Fruit fly (Drosophila melanogaster) S2 (cell line): ENCODE results near the gene Grx3.

Experiments used
- CG8478 ChIP-seq: fragments of >200 bp; optimal IDR thresholded peaks from 2 replicates; lab custom pipeline; 2018
- CTCF ChIP-seq, 2 experiments: fragments of >200 bp; optimal IDR thresholded peaks; 2 replicates each; lab custom pipeline; 2018

DNA sequence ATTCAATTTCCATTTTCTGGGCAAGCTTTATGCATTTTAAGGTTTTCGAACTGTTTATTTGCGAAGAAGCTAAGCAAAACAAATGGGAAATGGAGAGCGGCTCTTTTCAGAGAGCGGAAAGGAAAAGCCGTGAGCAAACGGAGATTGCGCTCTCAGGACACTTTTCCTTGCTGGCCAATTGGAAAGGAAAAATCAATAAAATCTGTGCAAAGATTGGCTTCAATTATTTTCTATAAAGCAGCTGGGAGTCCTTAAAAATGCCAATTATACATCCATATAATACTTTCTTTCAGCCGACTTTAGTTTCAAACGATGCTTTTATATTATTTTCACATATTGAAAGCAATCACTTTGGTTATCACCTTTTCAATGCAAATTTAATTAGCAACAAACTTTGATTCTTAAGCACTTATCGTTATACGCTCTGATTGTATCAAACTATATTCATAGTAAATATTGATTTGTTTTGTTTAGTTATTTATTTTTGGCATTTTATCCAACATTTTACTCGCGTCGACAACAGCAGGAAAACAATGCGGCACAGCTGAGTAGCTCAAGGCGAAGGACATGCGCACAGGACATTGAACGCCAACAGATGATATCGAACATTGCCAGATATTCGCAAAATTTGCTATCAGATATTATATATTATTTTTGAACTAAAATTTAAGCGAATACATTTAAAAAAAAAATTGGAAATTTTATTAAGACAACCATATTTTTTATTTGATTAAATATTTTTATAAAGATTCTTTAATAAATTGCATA, 11.5 kb upstream of the Grx3 start, which contains the start of gene CG9395:
- TF ChIP-seq CG8478 (lab: Kevin White, UChicago) (no peak), CTCF (optimal IDR thresholded peaks at IDR 0.05; lab: Kevin White, UChicago) (no peak)
